Worm (Caenorhabditis elegans) whole organism, L4/young adult: Measurements from ENCODE around the gene clp-9.

Experiments
- W03F9.2 ChIP-seq: fragments of 150-350 bp; optimal IDR thresholded peaks from 2 replicates; lab custom pipeline; 2014; ENCODE audit warnings: missing biosample characterization, missing genetic modification characterization
- dao-5 ChIP-seq: sonication (generic microtip); optimal IDR thresholded peaks from 2 replicates; lab custom pipeline; 2016; ENCODE audit warnings: missing genotype, missing genetic modification characterization, moderate library complexity, missing compliant biosample characterization
- him-1 ChIP-seq: sonication (generic microtip); optimal IDR thresholded peaks from 2 replicates; lab custom pipeline; 2016; ENCODE audit warnings: missing genotype, missing genetic modification reagents, missing genetic modification characterization, missing compliant biosample characterization

ce11 chrV:9906115-9906514, 20.3 kb upstream of the clp-9 start, which contains the start of gene fipr-11:
- TF ChIP-seq him-1 (no peak), dao-5 (tag; lab: Kevin White, UChicago) (no peak), W03F9.2 (tag; lab: Kevin White, UChicago) (no peak)
